Fruit fly (Drosophila melanogaster) whole organism, embryonic: ENCODE data around the gene DppIII.

Source experiments
- Ada2b ChIP-seq: fragments of 200-800 bp; sonication (Bioruptor generic); IDR thresholded peaks from 2 replicates; pipeline ENCODE4 v1.3.6; 2022; ENCODE audit warnings: missing biosample characterization, missing genetic modification characterization
- Bdp1 ChIP-seq: fragments of 200-800 bp; sonication (Bioruptor generic); optimal IDR thresholded peaks from 3 replicates; lab custom pipeline; 2016; ENCODE audit warnings: missing biosample characterization, missing genetic modification characterization
- CG11247 ChIP-seq: fragments of 200-800 bp; sonication (Bioruptor generic); IDR thresholded peaks from 2 replicates; pipeline ENCODE4 v1.3.6; 2022; ENCODE audit warnings: missing biosample characterization, missing genetic modification characterization
- CG11723 ChIP-seq: fragments of 200-800 bp; sonication (Bioruptor generic); optimal IDR thresholded peaks from 2 replicates; lab custom pipeline; 2017; ENCODE audit warnings: missing biosample characterization, mild to moderate bottlenecking, missing genetic modification characterization
- CG16815 ChIP-seq: fragments of 200-800 bp; sonication (Bioruptor generic); optimal IDR thresholded peaks from 3 replicates; lab custom pipeline; 2017; ENCODE audit warnings: missing biosample characterization, mild to moderate bottlenecking, missing genetic modification characterization
- CG17328 ChIP-seq: fragments of 200-800 bp; sonication (Bioruptor generic); IDR thresholded peaks from 2 replicates; pipeline ENCODE4 v1.3.6; 2022; ENCODE audit warnings: missing biosample characterization, missing genetic modification characterization
- CG17361 ChIP-seq: fragments of 200-800 bp; sonication (Bioruptor generic); IDR thresholded peaks from 3 replicates; pipeline ENCODE4 v1.3.6; 2022; ENCODE audit warnings: missing biosample characterization, missing genetic modification characterization
- CG18262 ChIP-seq: fragments of 200-800 bp; optimal IDR thresholded peaks from 3 replicates; lab custom pipeline; 2019; ENCODE audit warnings: missing biosample characterization, mild to moderate bottlenecking, missing genetic modification characterization, moderate library complexity
- CG2889 ChIP-seq: fragments of 200-800 bp; sonication (Bioruptor generic); IDR thresholded peaks from 3 replicates; pipeline ENCODE4 v1.3.6; 2022; ENCODE audit warnings: missing biosample characterization, missing genetic modification characterization
- CG30431 ChIP-seq: fragments of 200-800 bp; sonication (Bioruptor generic); optimal IDR thresholded peaks from 2 replicates; lab custom pipeline; 2017; ENCODE audit warnings: missing biosample characterization, missing genetic modification characterization
- CG31224 ChIP-seq: fragments of 200-800 bp; sonication (Bioruptor generic); IDR thresholded peaks from 2 replicates; pipeline ENCODE4 v1.3.6; 2022; ENCODE audit warnings: missing biosample characterization, missing genetic modification characterization
- CG31441 ChIP-seq: fragments of 200-800 bp; sonication (Bioruptor generic); IDR thresholded peaks from 2 replicates; pipeline ENCODE4 v1.3.6; 2022; ENCODE audit warnings: missing biosample characterization, missing genetic modification characterization
- CG4617 ChIP-seq: fragments of 200-800 bp; sonication (Bioruptor generic); optimal IDR thresholded peaks from 3 replicates; lab custom pipeline; 2016; ENCODE audit warnings: missing biosample characterization, missing genetic modification characterization, borderline replicate concordance
- CG6854 ChIP-seq: fragments of 200-800 bp; sonication (Bioruptor generic); optimal IDR thresholded peaks from 3 replicates; lab custom pipeline; 2017; ENCODE audit warnings: missing biosample characterization, mild to moderate bottlenecking, missing genetic modification characterization
- CG9932 ChIP-seq: fragments of 200-800 bp; sonication (Bioruptor generic); IDR thresholded peaks from 2 replicates; pipeline ENCODE4 v1.3.6; 2022; ENCODE audit warnings: missing biosample characterization, missing genetic modification characterization
- D ChIP-seq, 2 experiments: fragments of 200-800 bp in 1 of 2; fragments of >200 bp in 1 of 2; sonication (Bioruptor generic) in 1 of 2; optimal IDR thresholded peaks; 2 replicates in 1 of 2; 3 replicates in 1 of 2; lab custom pipeline; 2017; ENCODE audit warnings: mild to moderate bottlenecking in 1 of 2, missing biosample characterization in 1 of 2, missing genetic modification characterization in 1 of 2, missing genetic modification reagents in 1 of 2
- D19A ChIP-seq: fragments of 200-800 bp; optimal IDR thresholded peaks from 3 replicates; lab custom pipeline; 2019; ENCODE audit warnings: missing biosample characterization, mild to moderate bottlenecking, missing genetic modification characterization, moderate library complexity
- Dek ChIP-seq: fragments of 200-800 bp; sonication (Bioruptor generic); optimal IDR thresholded peaks from 3 replicates; lab custom pipeline; 2019; ENCODE audit warnings: missing biosample characterization, mild to moderate bottlenecking, missing genetic modification characterization, moderate library complexity
- Dip3 ChIP-seq: fragments of 200-800 bp; sonication (Bioruptor generic); optimal IDR thresholded peaks from 3 replicates; lab custom pipeline; 2016; ENCODE audit warnings: missing biosample characterization, missing genetic modification characterization
- Gug ChIP-seq: fragments of 200-800 bp; sonication (Bioruptor generic); IDR thresholded peaks from 4 replicates; pipeline ENCODE4 v1.3.6; 2022; ENCODE audit warnings: missing biosample characterization, missing genetic modification characterization
- HLHmδ ChIP-seq: fragments of 200-800 bp; sonication (Bioruptor generic); optimal IDR thresholded peaks from 2 replicates; lab custom pipeline; 2018; ENCODE audit warnings: missing biosample characterization, mild to moderate bottlenecking, missing genetic modification characterization, moderate library complexity
- Mad ChIP-seq: fragments of 200-800 bp; sonication (Bioruptor generic); optimal IDR thresholded peaks from 2 replicates; lab custom pipeline; 2016; ENCODE audit warnings: missing biosample characterization, missing genetic modification characterization
- Oli ChIP-seq: fragments of 200-800 bp; sonication (Bioruptor generic); optimal IDR thresholded peaks from 2 replicates; lab custom pipeline; 2018; ENCODE audit warnings: missing biosample characterization, mild to moderate bottlenecking, missing genetic modification characterization, moderate library complexity
- Poxn ChIP-seq: fragments of 200-800 bp; sonication (Bioruptor generic); IDR thresholded peaks from 2 replicates; pipeline ENCODE4 v1.3.6; 2022; ENCODE audit warnings: missing biosample characterization, missing genetic modification characterization
- Side ChIP-seq: fragments of 200-800 bp; sonication (Bioruptor generic); optimal IDR thresholded peaks from 2 replicates; lab custom pipeline; 2016; ENCODE audit warnings: missing biosample characterization, missing genetic modification characterization
- Sox102F ChIP-seq: fragments of 200-800 bp; sonication (Bioruptor generic); optimal IDR thresholded peaks from 2 replicates; lab custom pipeline; 2018; ENCODE audit warnings: missing biosample characterization, mild to moderate bottlenecking, missing genetic modification characterization, moderate library complexity
- Ssrp ChIP-seq: fragments of 200-800 bp; sonication (Bioruptor generic); optimal IDR thresholded peaks from 2 replicates; lab custom pipeline; 2018; ENCODE audit warnings: missing biosample characterization, mild to moderate bottlenecking, missing genetic modification characterization, moderate library complexity
- Stat92E ChIP-seq, 3 experiments: fragments of >200 bp in 2 of 3; fragments of 200-800 bp in 1 of 3; sonication (Bioruptor generic) in 1 of 3; optimal IDR thresholded peaks; 2 replicates each; lab custom pipeline; 2017 to 2019; ENCODE audit warnings: missing biosample characterization in 3 of 3, missing genetic modification characterization in 3 of 3, mild to moderate bottlenecking in 1 of 3, moderate library complexity in 1 of 3
- ab ChIP-seq: fragments of 200-800 bp; sonication (Bioruptor generic); optimal IDR thresholded peaks from 2 replicates; lab custom pipeline; 2016; ENCODE audit warnings: missing biosample characterization, missing genetic modification characterization
- ap ChIP-seq: fragments of 200-800 bp; sonication (Bioruptor generic); IDR thresholded peaks from 2 replicates; pipeline ENCODE4 v1.3.6; 2022; ENCODE audit warnings: missing biosample characterization, missing genetic modification characterization
- ato ChIP-seq: fragments of 200-800 bp; sonication (Bioruptor generic); IDR thresholded peaks from 2 replicates; pipeline ENCODE4 v1.3.6; 2022; ENCODE audit warnings: missing biosample characterization, missing genetic modification characterization; ENCODE audit not compliant: partially characterized antibody
- dmrt11E ChIP-seq: fragments of 200-800 bp; sonication (Bioruptor generic); optimal IDR thresholded peaks from 3 replicates; lab custom pipeline; 2018; ENCODE audit warnings: missing biosample characterization, mild to moderate bottlenecking, missing genetic modification characterization, moderate library complexity
- en ChIP-seq: fragments of 200-800 bp; sonication (Bioruptor generic); optimal IDR thresholded peaks from 2 replicates; lab custom pipeline; 2016; ENCODE audit warnings: missing biosample characterization, missing genetic modification characterization
- ewg ChIP-seq: fragments of 200-800 bp; sonication (Bioruptor generic); optimal IDR thresholded peaks from 3 replicates; lab custom pipeline; 2017; ENCODE audit warnings: mild to moderate bottlenecking, missing biosample characterization, missing genetic modification reagents, missing genetic modification characterization
- grn ChIP-seq: fragments of 200-800 bp; sonication (Bioruptor generic); optimal IDR thresholded peaks from 3 replicates; lab custom pipeline; 2017; ENCODE audit warnings: missing biosample characterization, missing genetic modification characterization
- hkb ChIP-seq, 2 experiments: fragments of 200-800 bp in 1 of 2; fragments of >200 bp in 1 of 2; sonication (Bioruptor generic) in 1 of 2; IDR thresholded peaks in 1 of 2; optimal IDR thresholded peaks in 1 of 2; 2 replicates each; pipeline versions ENCODE4 v1.3.6 to Lab custom; 2017 to 2022; ENCODE audit warnings: missing biosample characterization in 1 of 2, missing genetic modification characterization in 1 of 2
- insv ChIP-seq, 2 experiments: fragments of 200-800 bp; sonication (Bioruptor generic); optimal IDR thresholded peaks; 3 replicates each; lab custom pipeline; 2016 to 2018; ENCODE audit warnings: missing biosample characterization in 2 of 2, missing genetic modification characterization in 2 of 2
- jing ChIP-seq: fragments of 200-800 bp; sonication (Bioruptor generic); optimal IDR thresholded peaks from 2 replicates; lab custom pipeline; 2018; ENCODE audit warnings: missing biosample characterization, mild to moderate bottlenecking, missing genetic modification characterization
- lbe ChIP-seq: fragments of 200-800 bp; sonication (Bioruptor generic); optimal IDR thresholded peaks from 2 replicates; lab custom pipeline; 2016; ENCODE audit warnings: missing biosample characterization, mild to moderate bottlenecking, missing genetic modification characterization
- lilli ChIP-seq: fragments of 200-800 bp; sonication (Bioruptor generic); optimal IDR thresholded peaks from 3 replicates; lab custom pipeline; 2016; ENCODE audit warnings: missing biosample characterization, missing genetic modification characterization
- onecut ChIP-seq: fragments of 200-800 bp; sonication (Bioruptor generic); IDR thresholded peaks from 2 replicates; pipeline ENCODE4 v1.3.6; 2022; ENCODE audit warnings: missing biosample characterization, missing genetic modification characterization
- p53 ChIP-seq: fragments of 200-800 bp; sonication (Bioruptor generic); optimal IDR thresholded peaks from 2 replicates; lab custom pipeline; 2016; ENCODE audit warnings: missing biosample characterization, missing genetic modification characterization
- pb ChIP-seq: fragments of 200-800 bp; sonication (Bioruptor generic); optimal IDR thresholded peaks from 3 replicates; lab custom pipeline; 2016; ENCODE audit warnings: missing biosample characterization, missing genetic modification characterization
- pho ChIP-seq: fragments of 200-800 bp; sonication (Bioruptor generic); optimal IDR thresholded peaks from 2 replicates; lab custom pipeline; 2016; ENCODE audit warnings: missing biosample characterization, missing genetic modification characterization
- sc ChIP-seq, 3 experiments: fragments of >200 bp in 2 of 3; fragments of 200-800 bp in 1 of 3; sonication (Bioruptor generic) in 1 of 3; optimal IDR thresholded peaks; 2 replicates in 2 of 3; 3 replicates in 1 of 3; lab custom pipeline; 2017; ENCODE audit warnings: mild to moderate bottlenecking in 1 of 3, missing biosample characterization in 1 of 3, missing genetic modification characterization in 1 of 3, missing genetic modification reagents in 1 of 3
- sima ChIP-seq: fragments of 200-800 bp; sonication (Bioruptor generic); optimal IDR thresholded peaks from 2 replicates; lab custom pipeline; 2016; ENCODE audit warnings: missing biosample characterization, missing genetic modification characterization
- slou ChIP-seq: fragments of 200-800 bp; sonication (Bioruptor generic); optimal IDR thresholded peaks from 3 replicates; lab custom pipeline; 2016; ENCODE audit warnings: missing biosample characterization, missing genetic modification characterization
- tna ChIP-seq: fragments of 200-800 bp; sonication (Bioruptor generic); IDR thresholded peaks from 2 replicates; pipeline ENCODE4 v1.3.6; 2022; ENCODE audit warnings: missing biosample characterization, missing genetic modification characterization; ENCODE audit not compliant: partially characterized antibody
- tx ChIP-seq: fragments of 200-800 bp; sonication (Bioruptor generic); optimal IDR thresholded peaks from 2 replicates; lab custom pipeline; 2016; ENCODE audit warnings: missing biosample characterization, missing genetic modification characterization

Gene DppIII

dm6 chr3R:8354458-8354857 is 10.3 kb downstream of the DppIII start (continued):
- TF ChIP-seq Oli (tag; lab: Kevin White, UChicago) (peak; percentile 52), Bdp1 (GFP tag; lab: Kevin White, UChicago) (no peak), grn (GFP tag; lab: Kevin White, UChicago) (no peak), ato (GFP tag; lab: Robert Waterston, UW) (no peak), CG31441 (GFP tag; lab: Robert Waterston, UW) (no peak; the same call in 1 of the 2 replicates), Stat92E (GFP tag; optimal IDR thresholded peaks at IDR 0.05; lab: Kevin White, UChicago) (no peak), CG9932 (GFP tag; lab: Robert Waterston, UW) (peak; percentile 71), Ssrp (tag; lab: Kevin White, UChicago) (peak; percentile 34), CG31224 (peak; percentile 40; the same call in 1 of the 2 replicates), en (GFP tag; lab: Kevin White, UChicago) (no peak), CG11723 (no peak), ap (peak; percentile 40; the same call in 1 of the 2 replicates), Poxn (0 out of 2 replicates have a peak, but pooled peaks have one; percentile 14), Gug (peak; percentile 39; the same call in 1 of the 4 replicates), insv (GFP tag; optimal IDR thresholded peaks at IDR 0.05; lab: Kevin White, UChicago) (no peak), CG17328 (GFP tag; lab: Robert Waterston, UW) (peak; percentile 54; the same call in 1 of the 2 replicates), Dip3 (no peak), CG30431 (GFP tag; lab: Kevin White, UChicago) (no peak), HLHmδ (GFP tag; lab: Kevin White, UChicago) (no peak), tx (GFP tag; lab: Kevin White, UChicago) (no peak), pb (GFP tag; lab: Kevin White, UChicago) (no peak), Sox102F (GFP tag; lab: Kevin White, UChicago) (peak; percentile 78), CG6854 (GFP tag; lab: Kevin White, UChicago) (no peak), CG11247 (peak; percentile 38; the same call in 1 of the 2 replicates), slou (GFP tag; lab: Kevin White, UChicago) (no peak), CG18262 (tag; lab: Kevin White, UChicago) (no peak), Dek (peak; percentile 2), dmrt11E (tag; lab: Kevin White, UChicago) (no peak), p53 (no peak), lbe (GFP tag; lab: Kevin White, UChicago) (peak; percentile 62), CG17361 (GFP tag; lab: Robert Waterston, UW) (no peak), lilli (GFP tag; lab: Kevin White, UChicago) (peak; percentile 38), D (optimal IDR thresholded peaks at IDR 0.05; lab: Kevin White, UChicago) (no peak), D (GFP tag; optimal IDR thresholded peaks at IDR 0.05; lab: Kevin White, UChicago) (no peak), ewg (GFP tag; lab: Kevin White, UChicago) (no peak), CG2889 (GFP tag; lab: Robert Waterston, UW) (no peak; the same call in 2 of the 3 replicates), sc (optimal IDR thresholded peaks at IDR 0.05; lab: Kevin White, UChicago) (no peak), sc (GFP tag; optimal IDR thresholded peaks at IDR 0.05; lab: Kevin White, UChicago) (no peak), Ada2b (GFP tag; lab: Robert Waterston, UW) (peak; percentile 73), hkb (optimal IDR thresholded peaks at IDR 0.05; lab: Kevin White, UChicago) (no peak), hkb (GFP tag; IDR thresholded peaks at IDR 0.05; lab: Robert Waterston, UW) (peak; percentile 78), D19A (tag; lab: Kevin White, UChicago) (peak; percentile 25), CG16815 (GFP tag; lab: Kevin White, UChicago) (no peak), ab (GFP tag; lab: Kevin White, UChicago) (no peak), Side (GFP tag; lab: Kevin White, UChicago) (no peak), sima (GFP tag; lab: Kevin White, UChicago) (no peak), onecut (GFP tag; lab: Robert Waterston, UW) (no peak), pho (GFP tag; lab: Kevin White, UChicago) (no peak), Mad (GFP tag; lab: Kevin White, UChicago) (no peak), tna (no peak), jing (no peak), CG4617 (no peak)
